Fruit fly (Drosophila melanogaster): ENCODE results near the gene dbf.

DNA sequence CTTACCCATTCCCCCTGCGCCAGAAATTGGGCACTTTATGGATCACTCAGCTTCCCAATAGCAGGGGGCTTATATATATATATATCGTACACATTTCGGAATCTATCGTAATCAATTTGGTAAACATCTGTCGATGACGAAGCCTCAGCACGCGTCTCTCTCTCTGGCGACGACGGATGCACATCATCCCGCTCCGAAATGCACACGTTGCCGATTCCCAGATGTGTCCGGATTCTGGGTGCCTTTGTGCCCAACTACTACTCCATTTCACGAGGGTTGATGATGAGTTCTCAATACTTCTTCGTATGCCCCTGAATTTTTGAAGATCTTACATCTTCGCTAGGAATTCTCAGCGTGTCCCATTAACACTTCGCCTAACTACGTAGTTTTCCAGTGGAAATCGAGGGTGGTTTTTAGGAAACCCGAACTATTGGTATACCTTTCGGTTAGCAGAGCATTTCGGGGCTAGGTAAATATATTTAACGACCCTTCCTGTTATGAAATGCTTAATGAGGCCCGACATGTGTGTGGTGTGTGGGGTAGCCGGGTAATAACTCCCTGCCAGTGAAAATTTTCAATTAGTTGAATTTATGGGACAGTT lies 42.7 kb upstream of the dbf start:
- TF ChIP-seq CG9948 (tag; optimal IDR thresholded peaks at IDR 0.05) (no peak), CG12605 (GFP tag; IDR thresholded peaks at IDR 0.05) (no peak), CG8301 (tag; optimal IDR thresholded peaks at IDR 0.05) (no peak), EcR (GFP tag; optimal IDR thresholded peaks at IDR 0.05) (no peak), Pif1B (GFP tag; optimal IDR thresholded peaks at IDR 0.05) (no peak), CG15710 (tag; optimal IDR thresholded peaks at IDR 0.05) (no peak), CG8159 (tag; optimal IDR thresholded peaks at IDR 0.05) (no peak), Pif1A (GFP tag; optimal IDR thresholded peaks at IDR 0.05) (no peak), D1 (tag; optimal IDR thresholded peaks at IDR 0.05) (no peak), CG34367 (tag; optimal IDR thresholded peaks at IDR 0.05) (no peak), rn (GFP tag; IDR thresholded peaks at IDR 0.05) (no peak), CG32121 (GFP tag; IDR thresholded peaks at IDR 0.05) (no peak)

Data from whole organism, pupa.